Worm (Caenorhabditis elegans): ENCODE measurements around the gene swip-10.
A peak's percentile ranks its signal among the peaks of the same experiment; 100 is the strongest.

The swip-10 gene

ce11 chrX:2078822-2079221 lies 39.2 kb downstream of the swip-10 start:
- TF ChIP-seq daf-16 (GFP tag; optimal IDR thresholded peaks at IDR 0.05) (no peak), daf-16 (tag; optimal IDR thresholded peaks at IDR 0.05) (no peak), aha-1 (tag) (peak; percentile 89)

ce11 chrX:2075169-2075568 lies 42.9 kb downstream of the swip-10 start:
- TF ChIP-seq F37D6.2 (tag; optimal IDR thresholded peaks at IDR 0.05) (no peak), zip-2 (tag; optimal IDR thresholded peaks at IDR 0.05) (no peak), nhr-6 (tag; optimal IDR thresholded peaks at IDR 0.05) (no peak), mep-1 (tag; optimal IDR thresholded peaks at IDR 0.05) (no peak), nhr-111 (GFP tag; optimal IDR thresholded peaks at IDR 0.05) (no peak), nhr-77 (tag; optimal IDR thresholded peaks at IDR 0.05) (no peak), F26F4.8 (GFP tag; conservative IDR thresholded peaks at IDR 0.05) (no peak), ztf-11 (tag; optimal IDR thresholded peaks at IDR 0.05) (no peak), nhr-41 (GFP tag; IDR thresholded peaks at IDR 0.05) (no peak), dmd-8 (GFP tag; IDR thresholded peaks at IDR 0.05) (no peak), hlh-11 (tag; optimal IDR thresholded peaks at IDR 0.05) (no peak), lin-15B (tag; optimal IDR thresholded peaks at IDR 0.05) (no peak), hlh-30 (tag; optimal IDR thresholded peaks at IDR 0.05; ENCODE audit: insufficient read depth) (peak; percentile 30), unc-62 (GFP tag; optimal IDR thresholded peaks at IDR 0.05 in 1 of 2) (peak in 1 of 2 experiments; percentile 36), unc-62 (tag; optimal IDR thresholded peaks at IDR 0.05) (no peak), ceh-82 (tag; optimal IDR thresholded peaks at IDR 0.05) (no peak), set-16 (GFP tag; IDR thresholded peaks at IDR 0.05) (no peak; the same call in 1 of the 2 replicates), fos-1 (tag; optimal IDR thresholded peaks at IDR 0.05) (no peak)

- TF ChIP-seq lsy-2 (tag; optimal IDR thresholded peaks at IDR 0.05) (no peak), hif-1 (tag; optimal IDR thresholded peaks at IDR 0.05) (no peak), unc-62 (GFP tag; optimal IDR thresholded peaks at IDR 0.05 in 1 of 2) (peak in 1 of 2 experiments; percentile 90), unc-62 (tag; optimal IDR thresholded peaks at IDR 0.05) (no peak), mxl-2 (GFP tag; conservative IDR thresholded peaks at IDR 0.05) (no peak), set-16 (GFP tag; IDR thresholded peaks at IDR 0.05) (no peak), nhr-28 (tag; optimal IDR thresholded peaks at IDR 0.05) (peak; percentile 21), hlh-30 (tag; optimal IDR thresholded peaks at IDR 0.05; ENCODE audit: insufficient read depth) (peak; percentile 10), nhr-6 (tag; optimal IDR thresholded peaks at IDR 0.05) (no peak), nhr-102 (tag; optimal IDR thresholded peaks at IDR 0.05) (no peak), Y75B8A.6 (GFP tag; IDR thresholded peaks at IDR 0.05) (no peak), fkh-10 (GFP tag; optimal IDR thresholded peaks at IDR 0.05) (no peak), ceh-62 (tag; optimal IDR thresholded peaks at IDR 0.05) (no peak), mxl-3 (GFP tag; optimal IDR thresholded peaks at IDR 0.05) (peak; percentile 37), nhr-25 (tag; optimal IDR thresholded peaks at IDR 0.05; ENCODE audit: borderline replicate concordance, insufficient read depth) (peak; percentile 27), lin-38 (GFP tag; IDR thresholded peaks at IDR 0.05) (no peak), zip-2 (tag; optimal IDR thresholded peaks at IDR 0.05) (no peak), zag-1 (tag; optimal IDR thresholded peaks at IDR 0.05) (no peak), nhr-111 (GFP tag; optimal IDR thresholded peaks at IDR 0.05) (no peak), nhr-237 (tag; optimal IDR thresholded peaks at IDR 0.05) (no peak), zip-11 (GFP tag; IDR thresholded peaks at IDR 0.05) (no peak), attf-4 (tag; optimal IDR thresholded peaks at IDR 0.05) (no peak)
These were observed 44.0 kb downstream of the swip-10 start, which contains the start of gene txdc-12.2 for ce11 chrX:2074055-2074454. Gene txdc-12.2 (plus strand): TSS chrX:2074450.

- TF ChIP-seq daf-19 (GFP tag; conservative IDR thresholded peaks at IDR 0.05): no peak
- peak; percentile 40 for TF ChIP-seq T20F7.1 (GFP tag; optimal IDR thresholded peaks at IDR 0.05)
- peak; percentile 98 for TF ChIP-seq hlh-30 (tag; optimal IDR thresholded peaks at IDR 0.05; ENCODE audit: insufficient read depth)
- no peak for TF ChIP-seq ZK337.2 (GFP tag; IDR thresholded peaks at IDR 0.05)
- TF ChIP-seq nhr-41 (GFP tag; IDR thresholded peaks at IDR 0.05): no peak
- TF ChIP-seq sdz-12 (GFP tag; optimal IDR thresholded peaks at IDR 0.05): no peak
- TF ChIP-seq spr-1 (tag; optimal IDR thresholded peaks at IDR 0.05): no peak
- TF ChIP-seq F26F4.8 (GFP tag; conservative IDR thresholded peaks at IDR 0.05): no peak
- no peak for TF ChIP-seq nhr-102 (tag; optimal IDR thresholded peaks at IDR 0.05)
- no peak for TF ChIP-seq ztf-7 (tag; optimal IDR thresholded peaks at IDR 0.05)
- peak; percentile 62 for TF ChIP-seq nhr-11 (tag; optimal IDR thresholded peaks at IDR 0.05)
- TF ChIP-seq arid-1 (GFP tag; conservative IDR thresholded peaks at IDR 0.05): no peak
- TF ChIP-seq mes-2 (tag; optimal IDR thresholded peaks at IDR 0.05; ENCODE audit: poor library complexity, severe bottlenecking): peak; percentile 64
- no peak for TF ChIP-seq Y75B8A.6 (GFP tag; IDR thresholded peaks at IDR 0.05)
- TF ChIP-seq cey-2 (tag; optimal IDR thresholded peaks at IDR 0.05; ENCODE audit: borderline replicate concordance, insufficient read depth): no peak
- no peak for TF ChIP-seq lin-1 (GFP tag; IDR thresholded peaks at IDR 0.05)
These were observed 46.6 kb downstream of the swip-10 start for ce11 chrX:2071392-2072001.
